Worm (Caenorhabditis elegans) whole organism, L3 larva: ENCODE measurements around the gene T09F5.20.
"Not testable (repeated sequence)": the region's sequence is repeated elsewhere in the genome, so short reads cannot be mapped to it uniquely, and the experiment has no call there.

ENCODE experiments used
- R02D3.7 ChIP-seq: fragments of 150-350 bp; optimal IDR thresholded peaks from 2 replicates; lab custom pipeline; 2014; ENCODE audit warnings: missing biosample characterization, missing genetic modification characterization
- aly-2 ChIP-seq: fragments of 150-350 bp; optimal IDR thresholded peaks from 2 replicates; lab custom pipeline; 2014; ENCODE audit warnings: missing biosample characterization, missing genetic modification characterization
- ceh-28 ChIP-seq: fragments of 150-350 bp; optimal IDR thresholded peaks from 2 replicates; lab custom pipeline; 2014; ENCODE audit warnings: missing biosample characterization, missing genetic modification reagents, missing genetic modification characterization
- ceh-82 ChIP-seq: fragments of 150-350 bp; optimal IDR thresholded peaks from 2 replicates; lab custom pipeline; 2014; ENCODE audit warnings: missing biosample characterization, missing genetic modification characterization
- ceh-9 ChIP-seq: sonication (generic microtip); optimal IDR thresholded peaks from 2 replicates; lab custom pipeline; 2018; ENCODE audit warnings: missing biosample characterization, missing genetic modification characterization
- daf-12 ChIP-seq: fragments of 150-350 bp; optimal IDR thresholded peaks from 2 replicates; lab custom pipeline; 2014; ENCODE audit warnings: missing biosample characterization, missing genetic modification reagents, missing genetic modification characterization
- egl-5 ChIP-seq: fragments of 150-350 bp; optimal IDR thresholded peaks from 2 replicates; lab custom pipeline; 2017; ENCODE audit warnings: missing biosample characterization, missing genetic modification reagents, missing genetic modification characterization, inconsistent platforms
- elt-1 ChIP-seq: fragments of 150-350 bp; optimal IDR thresholded peaks from 2 replicates; lab custom pipeline; 2014; ENCODE audit warnings: missing biosample characterization, missing genetic modification characterization
- elt-2 ChIP-seq: sonication (generic microtip); optimal IDR thresholded peaks from 2 replicates; lab custom pipeline; 2016; ENCODE audit warnings: missing genetic modification reagents, mild to moderate bottlenecking, missing genetic modification characterization, missing compliant biosample characterization
- elt-3 ChIP-seq, 3 experiments: fragments of 150-350 bp in 1 of 3; sonication (generic microtip) in 2 of 3; optimal IDR thresholded peaks; 2 replicates in 2 of 3; 4 replicates in 1 of 3; lab custom pipeline; 2014 to 2017; ENCODE audit warnings: missing biosample characterization in 3 of 3, missing genetic modification characterization in 3 of 3
- fkh-10 ChIP-seq: sonication (generic microtip); optimal IDR thresholded peaks from 2 replicates; lab custom pipeline; 2017; ENCODE audit warnings: missing biosample characterization, missing genetic modification reagents, missing genetic modification characterization
- hmg-11 ChIP-seq: sonication (generic microtip); optimal IDR thresholded peaks from 2 replicates; lab custom pipeline; 2016; ENCODE audit warnings: missing genetic modification characterization, missing compliant biosample characterization
- jun-1 ChIP-seq: fragments of 150-350 bp; optimal IDR thresholded peaks from 2 replicates; lab custom pipeline; 2014; ENCODE audit warnings: missing biosample characterization, missing genetic modification reagents, missing genetic modification characterization
- lin-15B ChIP-seq: fragments of 150-350 bp; optimal IDR thresholded peaks from 2 replicates; lab custom pipeline; 2014; ENCODE audit warnings: missing biosample characterization, missing genetic modification characterization
- lin-39 ChIP-seq: fragments of 150-350 bp; optimal IDR thresholded peaks from 2 replicates; lab custom pipeline; 2018; ENCODE audit warnings: missing biosample characterization, missing genetic modification reagents, missing genetic modification characterization
- nfya-1 ChIP-seq: sonication (generic microtip); optimal IDR thresholded peaks from 2 replicates; lab custom pipeline; 2017; ENCODE audit warnings: missing genetic modification characterization, mild to moderate bottlenecking, missing compliant biosample characterization, antibody characterized with exemption, moderate library complexity; ENCODE audit not compliant: insufficient read depth
- nhr-12 ChIP-seq: fragments of 150-350 bp; optimal IDR thresholded peaks from 2 replicates; lab custom pipeline; 2014; ENCODE audit warnings: missing biosample characterization, missing genetic modification characterization
- nhr-23 ChIP-seq: fragments of 150-350 bp; optimal IDR thresholded peaks from 2 replicates; lab custom pipeline; 2014; ENCODE audit warnings: missing biosample characterization, missing genetic modification reagents, missing genetic modification characterization
- nhr-43 ChIP-seq: sonication (generic microtip); optimal IDR thresholded peaks from 2 replicates; lab custom pipeline; 2016; ENCODE audit warnings: mild to moderate bottlenecking, missing genetic modification characterization, missing compliant biosample characterization; ENCODE audit not compliant: poor library complexity, severe bottlenecking
- nhr-67 ChIP-seq: fragments of 150-350 bp; optimal IDR thresholded peaks from 2 replicates; lab custom pipeline; 2014; ENCODE audit warnings: missing biosample characterization, missing genetic modification characterization
- nhr-76 ChIP-seq: fragments of 150-350 bp; sonication (generic microtip); optimal IDR thresholded peaks from 5 replicates; lab custom pipeline; 2014; ENCODE audit warnings: missing biosample characterization, missing genetic modification characterization
- pha-4 ChIP-seq: fragments of 150-350 bp; optimal IDR thresholded peaks from 2 replicates; lab custom pipeline; 2014; ENCODE audit warnings: missing biosample characterization, missing genetic modification reagents, missing genetic modification characterization
- pqm-1 ChIP-seq: fragments of 150-350 bp; optimal IDR thresholded peaks from 2 replicates; lab custom pipeline; 2017; ENCODE audit warnings: missing biosample characterization, missing genetic modification characterization, inconsistent platforms
- skn-1 ChIP-seq: fragments of 150-350 bp; optimal IDR thresholded peaks from 2 replicates; lab custom pipeline; 2014; ENCODE audit warnings: missing biosample characterization, missing genetic modification characterization
- tbx-2 ChIP-seq: sonication (generic microtip); optimal IDR thresholded peaks from 2 replicates; lab custom pipeline; 2016; ENCODE audit warnings: mild to moderate bottlenecking, missing genetic modification characterization, missing compliant biosample characterization
- unc-39 ChIP-seq: sonication (generic microtip); optimal IDR thresholded peaks from 4 replicates; lab custom pipeline; 2017; ENCODE audit warnings: missing biosample characterization, missing genetic modification characterization
- unc-62 ChIP-seq: fragments of 150-350 bp; sonication (generic microtip); optimal IDR thresholded peaks from 4 replicates; lab custom pipeline; 2014; ENCODE audit warnings: missing biosample characterization, missing genetic modification reagents, missing genetic modification characterization
- ztf-11 ChIP-seq: fragments of 150-350 bp; optimal IDR thresholded peaks from 2 replicates; lab custom pipeline; 2014; ENCODE audit warnings: missing biosample characterization, missing genetic modification characterization
- ztf-4 ChIP-seq: fragments of 150-350 bp; optimal IDR thresholded peaks from 2 replicates; lab custom pipeline; 2014; ENCODE audit warnings: missing biosample characterization, missing genetic modification characterization

T09F5.20 gene

DNA sequence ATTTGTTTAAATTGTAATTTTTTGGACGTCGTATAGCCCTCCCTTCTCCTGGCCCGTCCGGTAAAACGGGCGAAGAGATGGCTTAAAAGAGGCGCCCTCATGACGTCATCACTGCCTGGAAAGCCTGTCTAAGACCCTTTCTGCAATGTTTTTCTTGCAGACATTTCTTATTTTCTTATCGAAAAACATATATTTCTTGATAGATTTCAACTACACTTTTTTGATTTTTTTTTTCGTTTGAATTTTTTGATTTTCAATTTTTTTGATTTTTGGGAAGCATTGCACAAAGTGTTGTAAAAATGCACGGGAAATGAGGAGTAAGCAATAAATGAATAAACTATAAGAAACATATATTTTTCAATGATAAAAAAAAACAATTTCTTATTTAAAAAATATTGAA is 33.7 kb downstream of the T09F5.20 start, which contains the start of gene T01G5.6:
TSS of gene T01G5.6 (minus strand) at position 101 of the 400 bp plus-strand sequence.
- no peak for TF ChIP-seq elt-3 (tag; optimal IDR thresholded peaks at IDR 0.05; lab: Kevin White, UChicago)
- TF ChIP-seq tbx-2, result no peak
- no peak for TF ChIP-seq ceh-82
- no peak for TF ChIP-seq aly-2
- no peak for TF ChIP-seq pha-4 (tag; lab: Kevin White, UChicago)
- no peak for TF ChIP-seq R02D3.7 (tag; lab: Kevin White, UChicago)
- no peak for TF ChIP-seq ztf-11 (tag; lab: Kevin White, UChicago)
- TF ChIP-seq hmg-11, result no peak
- no peak for TF ChIP-seq lin-39 (tag; lab: Kevin White, UChicago)
- no peak for TF ChIP-seq unc-62
- no peak for TF ChIP-seq nhr-67 (tag; lab: Kevin White, UChicago)
- no peak for TF ChIP-seq unc-39 (tag; lab: Kevin White, UChicago)
- no peak for TF ChIP-seq ceh-28 (tag; lab: Kevin White, UChicago)
- TF ChIP-seq elt-1 (tag; lab: Kevin White, UChicago), result no peak
- no peak for TF ChIP-seq nhr-23 (tag; lab: Kevin White, UChicago)
- TF ChIP-seq nhr-43 (tag; lab: Kevin White, UChicago), result no peak

DNA sequence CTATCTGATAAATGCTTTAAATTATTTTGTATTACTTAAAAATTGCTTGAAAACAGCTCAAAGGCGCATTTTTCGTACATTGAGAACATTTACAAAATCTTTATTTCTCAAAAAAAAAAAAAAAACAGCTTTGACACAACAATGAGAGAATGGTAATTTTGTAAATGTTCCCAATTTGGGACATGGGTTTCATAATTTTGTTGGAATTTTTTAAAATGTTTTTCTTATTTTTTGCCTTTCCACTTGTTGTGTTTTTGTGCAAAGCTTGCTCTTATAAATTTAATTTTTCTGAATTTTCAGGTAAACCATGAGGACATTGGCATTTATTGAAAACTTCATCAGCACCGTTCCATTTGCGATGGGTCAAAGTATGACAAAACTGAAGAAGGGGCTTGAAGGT is 36.0 kb downstream of the T09F5.20 start, which contains the start of gene T01G5.7:
TSS of gene T01G5.7 (plus strand) at position 301 of the 400 bp plus-strand sequence.
- TF ChIP-seq fkh-10 (GFP tag; lab: Kevin White, UChicago) (no peak), ztf-4 (tag; lab: Kevin White, UChicago) (no peak), nhr-43 (tag; lab: Kevin White, UChicago) (no peak), nhr-67 (tag; lab: Kevin White, UChicago) (no peak), egl-5 (tag; lab: Kevin White, UChicago) (no peak), R02D3.7 (tag; lab: Kevin White, UChicago) (no peak), elt-3 (tag; optimal IDR thresholded peaks at IDR 0.05; lab: Kevin White, UChicago) (no peak), lin-15B (tag; lab: Kevin White, UChicago) (no peak), elt-2 (no peak), elt-1 (tag; lab: Kevin White, UChicago) (no peak), daf-12 (tag; lab: Kevin White, UChicago) (no peak)

DNA sequence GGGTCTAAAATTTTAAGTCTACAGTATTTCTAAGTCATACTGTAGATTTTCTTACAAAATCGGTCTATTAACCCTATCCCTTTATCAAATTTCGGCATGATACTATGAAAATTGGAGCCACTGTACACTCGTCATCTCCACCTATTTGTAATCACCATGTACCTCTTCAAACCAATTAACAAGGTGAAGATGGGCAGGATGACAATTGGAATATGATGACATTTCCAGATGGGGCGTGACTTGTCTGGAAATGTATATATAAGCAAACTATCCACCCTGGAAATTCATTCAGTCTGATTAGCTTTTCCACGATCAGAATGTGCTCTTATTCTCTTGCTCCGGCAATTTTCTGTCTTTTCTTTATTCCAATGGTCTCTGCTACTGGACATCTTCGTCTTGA is 38.4 kb downstream of the T09F5.20 start, which contains the start of gene Y75B12A.2:
TSS of gene Y75B12A.2 (plus strand) at position 301 of the 400 bp plus-strand sequence.
- no peak for TF ChIP-seq ceh-28 (tag; lab: Kevin White, UChicago)
- TF ChIP-seq elt-2, result no peak
- no peak for TF ChIP-seq nfya-1
- no peak for TF ChIP-seq nhr-76
- TF ChIP-seq ztf-4 (tag; lab: Kevin White, UChicago), result no peak
- no peak for TF ChIP-seq fkh-10 (GFP tag; lab: Kevin White, UChicago)

DNA sequence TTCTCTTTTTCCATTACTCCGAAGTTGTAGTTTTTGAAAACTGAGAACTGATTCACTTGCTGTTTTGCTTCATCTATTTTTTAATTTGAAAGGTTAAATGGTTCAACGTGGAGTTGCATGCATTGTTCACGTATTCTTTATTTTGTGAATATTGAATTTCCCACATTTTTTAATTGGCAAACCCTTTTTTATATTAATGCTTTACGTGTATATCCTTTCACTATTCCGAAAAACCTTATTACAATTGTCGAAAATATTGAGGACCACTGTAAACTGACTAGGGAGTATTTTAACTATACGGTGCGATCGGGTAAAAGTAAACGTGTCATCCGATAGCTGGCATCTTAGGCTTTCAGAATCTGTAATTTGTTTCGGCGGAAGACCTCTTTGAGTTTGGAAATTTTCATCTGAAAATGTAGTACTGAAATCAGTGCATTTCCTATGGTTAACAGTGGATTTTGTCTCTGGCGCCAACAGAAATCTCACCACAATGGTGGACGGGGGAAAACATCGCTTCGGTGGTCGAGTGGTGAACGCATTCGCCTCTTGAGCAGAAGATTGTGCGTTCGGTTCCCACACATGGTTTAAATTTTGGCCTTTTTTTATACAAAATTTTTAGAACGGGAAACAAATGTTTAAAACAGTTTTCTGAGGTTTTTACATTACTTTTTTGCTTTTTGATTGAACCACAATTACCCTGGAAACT is 41.6 kb downstream of the T09F5.20 start, which contains the start of gene C01G10.14:
TSS of gene C01G10.14 (minus strand) at position 51 of the 706 bp plus-strand sequence.
- not testable (repeated sequence) for TF ChIP-seq pqm-1 (tag; lab: Kevin White, UChicago); tbx-2; ztf-11 (tag; lab: Kevin White, UChicago)

DNA sequence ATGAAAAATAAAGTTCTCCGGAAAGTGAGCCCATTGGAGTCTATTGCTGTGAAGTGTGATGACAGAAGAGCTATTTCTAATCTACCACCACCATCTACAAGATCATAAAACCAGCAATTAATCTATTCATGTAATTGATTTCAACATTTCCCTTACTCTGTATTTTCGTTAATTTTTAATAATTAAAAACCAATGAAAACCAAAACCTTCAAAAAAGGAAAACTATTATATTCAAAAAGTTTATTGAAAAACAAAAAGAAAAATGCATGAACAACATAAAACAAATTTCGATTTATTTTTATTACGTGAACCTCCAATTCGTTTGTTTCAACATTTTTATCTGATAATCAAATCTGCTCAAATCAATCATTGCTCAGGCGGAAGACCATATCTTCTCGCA is 48.2 kb downstream of the T09F5.20 start, which contains the start of gene C01G10.1:
TSS of gene C01G10.1 (plus strand) at position 301 of the 400 bp plus-strand sequence.
- no peak for TF ChIP-seq daf-12 (tag; lab: Kevin White, UChicago)
- TF ChIP-seq unc-62, result no peak
- no peak for TF ChIP-seq pqm-1 (tag; lab: Kevin White, UChicago)
- TF ChIP-seq ceh-9 (tag; lab: Kevin White, UChicago), result no peak
- no peak for TF ChIP-seq nhr-12 (tag; lab: Kevin White, UChicago)
- no peak for TF ChIP-seq skn-1 (tag; lab: Kevin White, UChicago)
- TF ChIP-seq jun-1 (tag; lab: Kevin White, UChicago), result no peak
